Fruit fly (Drosophila melanogaster) whole organism, embryonic: ENCODE measurements around the gene CG14668.

Source experiments
- Blimp-1 ChIP-seq: fragments of 200-800 bp; sonication (Bioruptor generic); optimal IDR thresholded peaks from 3 replicates; lab custom pipeline; 2018; ENCODE audit warnings: missing biosample characterization, missing genetic modification characterization, mild to moderate bottlenecking, moderate library complexity, missing genetic modification reagents
- BtbVII ChIP-seq: fragments of 200-800 bp; sonication (Bioruptor generic); optimal IDR thresholded peaks from 3 replicates; lab custom pipeline; 2017; ENCODE audit warnings: missing biosample characterization, mild to moderate bottlenecking, missing genetic modification characterization
- CG10543 ChIP-seq: fragments of 200-800 bp; sonication (Bioruptor generic); optimal IDR thresholded peaks from 3 replicates; lab custom pipeline; 2017; ENCODE audit warnings: missing biosample characterization, mild to moderate bottlenecking, missing genetic modification characterization, moderate library complexity
- CG12219 ChIP-seq: fragments of 200-800 bp; sonication (Bioruptor generic); optimal IDR thresholded peaks from 3 replicates; lab custom pipeline; 2018; ENCODE audit warnings: missing biosample characterization, mild to moderate bottlenecking, missing genetic modification characterization
- CG13287 ChIP-seq: fragments of 200-800 bp; sonication (Bioruptor generic); IDR thresholded peaks from 2 replicates; pipeline ENCODE4 v1.3.6; 2022; ENCODE audit warnings: missing biosample characterization, missing genetic modification characterization; ENCODE audit not compliant: partially characterized antibody
- CG13296 ChIP-seq: fragments of 200-800 bp; sonication (Bioruptor generic); optimal IDR thresholded peaks from 3 replicates; lab custom pipeline; 2018; ENCODE audit warnings: missing biosample characterization, mild to moderate bottlenecking, missing genetic modification characterization
- CG13894 ChIP-seq: fragments of 200-800 bp; sonication (Bioruptor generic); optimal IDR thresholded peaks from 3 replicates; lab custom pipeline; 2018; ENCODE audit warnings: missing biosample characterization, mild to moderate bottlenecking, missing genetic modification characterization, moderate library complexity
- CG14050 ChIP-seq: fragments of 200-800 bp; sonication (Bioruptor generic); IDR thresholded peaks from 3 replicates; pipeline ENCODE4 v1.3.6; 2022; ENCODE audit warnings: missing biosample characterization, missing genetic modification characterization
- CG15514 ChIP-seq: fragments of 200-800 bp; sonication (Bioruptor generic); optimal IDR thresholded peaks from 3 replicates; lab custom pipeline; 2017; ENCODE audit warnings: missing biosample characterization, missing genetic modification characterization, mild to moderate bottlenecking, moderate library complexity, missing genetic modification reagents
- CG17568 ChIP-seq: fragments of 200-800 bp; sonication (Bioruptor generic); optimal IDR thresholded peaks from 2 replicates; lab custom pipeline; 2018; ENCODE audit warnings: missing biosample characterization, mild to moderate bottlenecking, missing genetic modification characterization, moderate library complexity
- CG18011 ChIP-seq: fragments of 200-800 bp; sonication (Bioruptor generic); optimal IDR thresholded peaks from 2 replicates; lab custom pipeline; 2017; ENCODE audit warnings: missing biosample characterization, missing genetic modification characterization, mild to moderate bottlenecking, moderate library complexity, missing genotype
- CG2678 ChIP-seq: fragments of 200-800 bp; sonication (Bioruptor generic); optimal IDR thresholded peaks from 3 replicates; lab custom pipeline; 2019; ENCODE audit warnings: missing biosample characterization, mild to moderate bottlenecking, missing genetic modification characterization, moderate library complexity
- CG2712 ChIP-seq: fragments of 200-800 bp; optimal IDR thresholded peaks from 3 replicates; lab custom pipeline; 2019; ENCODE audit warnings: missing biosample characterization, mild to moderate bottlenecking, missing genetic modification characterization, moderate library complexity
- CG2889 ChIP-seq: fragments of 200-800 bp; sonication (Bioruptor generic); IDR thresholded peaks from 3 replicates; pipeline ENCODE4 v1.3.6; 2022; ENCODE audit warnings: missing biosample characterization, missing genetic modification characterization
- CG30403 ChIP-seq: fragments of 200-800 bp; sonication (Bioruptor generic); optimal IDR thresholded peaks from 3 replicates; lab custom pipeline; 2016; ENCODE audit warnings: missing biosample characterization, missing genetic modification characterization
- CG34376 ChIP-seq: fragments of 200-800 bp; sonication (Bioruptor generic); optimal IDR thresholded peaks from 2 replicates; lab custom pipeline; 2018; ENCODE audit warnings: missing biosample characterization, mild to moderate bottlenecking, missing genetic modification characterization
- CG34422 ChIP-seq: fragments of 200-800 bp; sonication (Bioruptor generic); IDR thresholded peaks from 3 replicates; pipeline ENCODE4 v1.3.6; 2022; ENCODE audit warnings: missing biosample characterization, missing genetic modification characterization
- CG4730 ChIP-seq: fragments of 200-800 bp; sonication (Bioruptor generic); IDR thresholded peaks from 2 replicates; pipeline ENCODE4 v1.3.6; 2022; ENCODE audit warnings: missing biosample characterization, missing genetic modification characterization
- CG6813 ChIP-seq: fragments of 200-800 bp; sonication (Bioruptor generic); optimal IDR thresholded peaks from 2 replicates; lab custom pipeline; 2017; ENCODE audit warnings: missing biosample characterization, missing genetic modification characterization, mild to moderate bottlenecking, moderate library complexity, missing genetic modification reagents
- CG7987 ChIP-seq: fragments of 200-800 bp; sonication (Bioruptor generic); optimal IDR thresholded peaks from 2 replicates; lab custom pipeline; 2018; ENCODE audit warnings: missing biosample characterization, mild to moderate bottlenecking, missing genetic modification characterization, moderate library complexity
- CG8388 ChIP-seq: fragments of 200-800 bp; sonication (Bioruptor generic); optimal IDR thresholded peaks from 2 replicates; lab custom pipeline; 2019; ENCODE audit warnings: missing biosample characterization, mild to moderate bottlenecking, missing genetic modification characterization, moderate library complexity
- CG9932 ChIP-seq: fragments of 200-800 bp; sonication (Bioruptor generic); IDR thresholded peaks from 2 replicates; pipeline ENCODE4 v1.3.6; 2022; ENCODE audit warnings: missing biosample characterization, missing genetic modification characterization
- Dfd ChIP-seq, 2 experiments: fragments of >200 bp; optimal IDR thresholded peaks; 2 replicates each; lab custom pipeline; 2017; ENCODE audit warnings: missing biosample characterization in 2 of 2, missing genetic modification characterization in 2 of 2
- Eip74EF ChIP-seq, 2 experiments: fragments of 200-800 bp in 1 of 2; fragments of >200 bp in 1 of 2; sonication (Bioruptor generic) in 1 of 2; optimal IDR thresholded peaks; 2 replicates each; lab custom pipeline; 2017 to 2019; ENCODE audit warnings: missing biosample characterization in 2 of 2, missing genetic modification characterization in 2 of 2, mild to moderate bottlenecking in 1 of 2, moderate library complexity in 1 of 2
- Ets65A ChIP-seq: fragments of 200-800 bp; sonication (Bioruptor generic); peaks from one replicate; lab custom pipeline; 2016; ENCODE audit warnings: missing biosample characterization, missing genetic modification characterization
- H15 ChIP-seq: fragments of 200-800 bp; sonication (Bioruptor generic); IDR thresholded peaks from 3 replicates; pipeline ENCODE4 v1.3.6; 2022; ENCODE audit warnings: missing biosample characterization, missing genetic modification characterization
- Lpt ChIP-seq: fragments of >200 bp; optimal IDR thresholded peaks from 2 replicates; lab custom pipeline; 2018; ENCODE audit warnings: missing biosample characterization, missing genetic modification characterization
- Med ChIP-seq: fragments of 200-800 bp; sonication (Bioruptor generic); peaks from one replicate; lab custom pipeline; 2016; ENCODE audit warnings: missing biosample characterization, missing genetic modification characterization, mild to moderate bottlenecking, inconsistent platforms, moderate library complexity
- Meics ChIP-seq: fragments of 200-800 bp; sonication (Bioruptor generic); optimal IDR thresholded peaks from 2 replicates; lab custom pipeline; 2017; ENCODE audit warnings: missing biosample characterization, mild to moderate bottlenecking, missing genetic modification characterization
- NFAT ChIP-seq: fragments of 200-800 bp; sonication (Bioruptor generic); IDR thresholded peaks from 2 replicates; pipeline ENCODE4 v1.3.6; 2022; ENCODE audit warnings: missing biosample characterization, missing genetic modification characterization
- NK7.1 ChIP-seq: fragments of 200-800 bp; sonication (Bioruptor generic); optimal IDR thresholded peaks from 3 replicates; lab custom pipeline; 2016; ENCODE audit warnings: missing biosample characterization, missing genetic modification characterization
- Nf-YC ChIP-seq: fragments of 200-800 bp; optimal IDR thresholded peaks from 3 replicates; lab custom pipeline; 2019; ENCODE audit warnings: missing biosample characterization, mild to moderate bottlenecking, missing genetic modification characterization, moderate library complexity
- ab ChIP-seq: fragments of 200-800 bp; sonication (Bioruptor generic); optimal IDR thresholded peaks from 2 replicates; lab custom pipeline; 2016; ENCODE audit warnings: missing biosample characterization, missing genetic modification characterization
- caup ChIP-seq: fragments of 200-800 bp; sonication (Bioruptor generic); optimal IDR thresholded peaks from 3 replicates; lab custom pipeline; 2017; ENCODE audit warnings: missing biosample characterization, mild to moderate bottlenecking, missing genetic modification characterization, moderate library complexity; ENCODE audit not compliant: severe bottlenecking
- chm ChIP-seq: fragments of 200-800 bp; sonication (Bioruptor generic); IDR thresholded peaks from 2 replicates; pipeline ENCODE4 v1.3.6; 2022; ENCODE audit warnings: missing biosample characterization, missing genetic modification characterization
- exex ChIP-seq: fragments of 200-800 bp; sonication (Bioruptor generic); optimal IDR thresholded peaks from 4 replicates; lab custom pipeline; 2018; ENCODE audit warnings: missing biosample characterization, mild to moderate bottlenecking, missing genetic modification characterization, moderate library complexity
- fd3F ChIP-seq: fragments of 200-800 bp; sonication (Bioruptor generic); optimal IDR thresholded peaks from 2 replicates; lab custom pipeline; 2018; ENCODE audit warnings: missing biosample characterization, mild to moderate bottlenecking, missing genetic modification characterization, moderate library complexity
- gcm ChIP-seq: fragments of 200-800 bp; sonication (Bioruptor generic); optimal IDR thresholded peaks from 2 replicates; lab custom pipeline; 2019; ENCODE audit warnings: missing biosample characterization, mild to moderate bottlenecking, missing genetic modification characterization, moderate library complexity
- gro ChIP-seq: fragments of 200-800 bp; sonication (Bioruptor generic); optimal IDR thresholded peaks from 2 replicates; lab custom pipeline; 2016; ENCODE audit warnings: missing biosample characterization, missing genetic modification characterization
- mam ChIP-seq: fragments of 200-800 bp; sonication (Bioruptor generic); optimal IDR thresholded peaks from 3 replicates; lab custom pipeline; 2016; ENCODE audit warnings: missing biosample characterization, missing genetic modification characterization
- mirr ChIP-seq: fragments of 200-800 bp; sonication (Bioruptor generic); optimal IDR thresholded peaks from 3 replicates; lab custom pipeline; 2018; ENCODE audit warnings: missing biosample characterization, mild to moderate bottlenecking, missing genetic modification characterization
- pnt ChIP-seq: fragments of 200-800 bp; sonication (Bioruptor generic); optimal IDR thresholded peaks from 3 replicates; lab custom pipeline; 2016; ENCODE audit warnings: missing biosample characterization, missing genetic modification characterization
- ro ChIP-seq: fragments of 200-800 bp; sonication (Bioruptor generic); IDR thresholded peaks from 2 replicates; pipeline ENCODE4 v1.3.6; 2022; ENCODE audit warnings: missing biosample characterization, missing genetic modification characterization
- salm ChIP-seq: fragments of 200-800 bp; sonication (Bioruptor generic); optimal IDR thresholded peaks from 2 replicates; lab custom pipeline; 2018; ENCODE audit warnings: missing biosample characterization, mild to moderate bottlenecking, missing genetic modification characterization
- sd ChIP-seq: fragments of 200-800 bp; sonication (Bioruptor generic); optimal IDR thresholded peaks from 3 replicates; lab custom pipeline; 2018; ENCODE audit warnings: missing biosample characterization, mild to moderate bottlenecking, missing genetic modification characterization, moderate library complexity
- sens ChIP-seq: fragments of 200-800 bp; sonication (Bioruptor generic); peaks from one replicate; lab custom pipeline; 2016; ENCODE audit warnings: missing biosample characterization, missing genetic modification characterization
- sens-2 ChIP-seq: fragments of 200-800 bp; sonication (Bioruptor generic); IDR thresholded peaks from 2 replicates; pipeline ENCODE4 v1.3.6; 2022; ENCODE audit warnings: missing biosample characterization, missing genetic modification characterization
- slp2 ChIP-seq: fragments of 200-800 bp; sonication (Bioruptor generic); optimal IDR thresholded peaks from 2 replicates; lab custom pipeline; 2016; ENCODE audit warnings: missing biosample characterization, missing genetic modification characterization
- sug ChIP-seq: fragments of 200-800 bp; optimal IDR thresholded peaks from 2 replicates; lab custom pipeline; 2019; ENCODE audit warnings: missing biosample characterization, mild to moderate bottlenecking, missing genetic modification characterization, moderate library complexity
- toy ChIP-seq: fragments of 200-800 bp; sonication (Bioruptor generic); IDR thresholded peaks from 2 replicates; pipeline ENCODE4 v1.3.6; 2022; ENCODE audit warnings: missing biosample characterization, missing genetic modification characterization
- vfl ChIP-seq: fragments of 200-800 bp; sonication (Bioruptor generic); optimal IDR thresholded peaks from 2 replicates; lab custom pipeline; 2016; ENCODE audit warnings: missing biosample characterization, missing genetic modification characterization

The CG14668 gene

dm6 chr3R:5364539-5365273 is 22.8 kb downstream of the CG14668 start:
- TF ChIP-seq mam (GFP tag; lab: Kevin White, UChicago), result no peak
- peak; percentile 29 for TF ChIP-seq mirr
- TF ChIP-seq Lpt (GFP tag; lab: Kevin White, UChicago), result no peak
- TF ChIP-seq Eip74EF (GFP tag; optimal IDR thresholded peaks at IDR 0.05; lab: Kevin White, UChicago), result peak in 1 of 2 experiments; percentile 79
- no peak for TF ChIP-seq CG14050 (GFP tag; lab: Robert Waterston, UW)
- TF ChIP-seq fd3F (GFP tag; lab: Kevin White, UChicago), result peak; percentile 40
- no peak for TF ChIP-seq vfl
- no peak for TF ChIP-seq ab (GFP tag; lab: Kevin White, UChicago)
- peak; percentile 71 for TF ChIP-seq exex (tag; lab: Kevin White, UChicago)
- no peak for TF ChIP-seq toy
- peak; percentile 39 for TF ChIP-seq sug (tag; lab: Kevin White, UChicago)
- peak; percentile 25 for TF ChIP-seq BtbVII (GFP tag; lab: Kevin White, UChicago)
- no peak for TF ChIP-seq salm
- TF ChIP-seq caup, result peak; percentile 36
- peak; percentile 20 for TF ChIP-seq Med
- TF ChIP-seq Nf-YC (tag; lab: Kevin White, UChicago), result peak; percentile 4
- TF ChIP-seq CG9932, result 0 out of 2 replicates have a peak, but pooled peaks have one; percentile 16
- TF ChIP-seq CG18011, result no peak
- TF ChIP-seq CG34376 (GFP tag; lab: Kevin White, UChicago), result peak; percentile 63
- 0 out of 3 replicates have a peak, but pooled peaks have one; percentile 16 for TF ChIP-seq H15 (GFP tag; lab: Robert Waterston, UW)
- TF ChIP-seq gro (GFP tag; lab: Kevin White, UChicago), result peak; percentile 13
- peak; percentile 21 for TF ChIP-seq sd (tag; lab: Kevin White, UChicago)
- no peak for TF ChIP-seq CG13287 (GFP tag; lab: Robert Waterston, UW)
- TF ChIP-seq CG17568 (GFP tag; lab: Kevin White, UChicago), result peak; percentile 13
- TF ChIP-seq Blimp-1 (GFP tag; lab: Kevin White, UChicago), result no peak
- peak; percentile 13 for TF ChIP-seq Meics (GFP tag; lab: Kevin White, UChicago)
- TF ChIP-seq NK7.1 (GFP tag; lab: Kevin White, UChicago), result no peak
- TF ChIP-seq chm (GFP tag; lab: Robert Waterston, UW), result 0 out of 2 replicates have a peak, but pooled peaks have one; percentile 16
- TF ChIP-seq CG2678, result peak; percentile 29
- TF ChIP-seq CG15514, result peak; percentile 20
- TF ChIP-seq CG7987 (GFP tag; lab: Kevin White, UChicago), result peak; percentile 43
- peak; percentile 27 for TF ChIP-seq sens
- no peak for TF ChIP-seq gcm (GFP tag; lab: Kevin White, UChicago)
- 0 out of 2 replicates have a peak, but pooled peaks have one; percentile 17 for TF ChIP-seq sens-2 (GFP tag; lab: Robert Waterston, UW)
- no peak for TF ChIP-seq ro
- peak; percentile 46 for TF ChIP-seq CG13296 (GFP tag; lab: Kevin White, UChicago)

- TF ChIP-seq CG2889 (GFP tag; lab: Robert Waterston, UW), result no peak
- peak; percentile 68 for TF ChIP-seq CG10543 (GFP tag; lab: Kevin White, UChicago)
- no peak for TF ChIP-seq pnt (GFP tag; lab: Kevin White, UChicago)
- no peak for TF ChIP-seq slp2 (GFP tag; lab: Kevin White, UChicago)
- TF ChIP-seq CG30403 (GFP tag; lab: Kevin White, UChicago), result no peak
- TF ChIP-seq NFAT (GFP tag; lab: Robert Waterston, UW), result no peak
- no peak for TF ChIP-seq CG34422 (GFP tag; lab: Robert Waterston, UW)
- TF ChIP-seq CG6813 (GFP tag; lab: Kevin White, UChicago), result no peak
- no peak for TF ChIP-seq CG8388 (GFP tag; lab: Kevin White, UChicago)
- TF ChIP-seq Ets65A (GFP tag; lab: Kevin White, UChicago), result peak; percentile 5
- no peak for TF ChIP-seq Dfd (GFP tag; optimal IDR thresholded peaks at IDR 0.05; lab: Kevin White, UChicago)
- peak; percentile 62 for TF ChIP-seq CG13894 (tag; lab: Kevin White, UChicago)
- no peak for TF ChIP-seq CG4730 (GFP tag; lab: Robert Waterston, UW)
- TF ChIP-seq CG2712, result no peak
- no peak for TF ChIP-seq CG12219 (GFP tag; lab: Kevin White, UChicago)
These were observed 24.1 kb downstream of the CG14668 start for dm6 chr3R:5363412-5363811.
